Worm (Caenorhabditis elegans) whole organism, young adult: ENCODE data around the gene C02E7.8.

ENCODE experiments used
- F39B2.1 ChIP-seq: fragments of 200-800 bp; sonication (Bioruptor generic); IDR thresholded peaks from 2 replicates; pipeline ENCODE4 v1.3.6; 2022; ENCODE audit warnings: missing genetic modification reagents, missing genetic modification characterization, missing compliant biosample characterization
- ama-1 ChIP-seq, 3 experiments: fragments of 150-350 bp in 1 of 3; sonication (generic microtip) in 2 of 3; optimal IDR thresholded peaks; 2 replicates each; lab custom pipeline; 2014 to 2018; ENCODE audit warnings: missing biosample characterization in 2 of 3, missing genetic modification characterization in 2 of 3, missing genetic modification reagents in 2 of 3
- cebp-2 ChIP-seq: fragments of 200-800 bp; sonication (Bioruptor generic); IDR thresholded peaks from 2 replicates; pipeline ENCODE4 v1.3.6; 2022; ENCODE audit warnings: missing genetic modification characterization, missing compliant biosample characterization
- him-1 ChIP-seq: sonication (generic microtip); optimal IDR thresholded peaks from 2 replicates; lab custom pipeline; 2016; ENCODE audit warnings: missing genotype, missing genetic modification reagents, missing genetic modification characterization, missing compliant biosample characterization
- hsf-1 ChIP-seq: fragments of 200-800 bp; sonication (Bioruptor generic); IDR thresholded peaks from 2 replicates; pipeline ENCODE4 v1.3.6; 2022; ENCODE audit warnings: missing genetic modification reagents, missing genetic modification characterization, missing compliant biosample characterization
- snpc-4 ChIP-seq, 5 experiments: fragments of 150-350 bp in 1 of 5; sonication (generic microtip) in 4 of 5; optimal IDR thresholded peaks; 2 replicates each; lab custom pipeline; 2014 to 2018; ENCODE audit warnings: missing genetic modification characterization in 5 of 5, missing biosample characterization in 3 of 5, antibody characterized with exemption in 2 of 5, mild to moderate bottlenecking in 2 of 5, missing compliant biosample characterization in 2 of 5, missing genotype in 2 of 5, moderate library complexity in 2 of 5, missing genetic modification reagents in 1 of 5
- tlf-1 ChIP-seq: fragments of 200-800 bp; sonication (Bioruptor generic); optimal IDR thresholded peaks from 2 replicates; lab custom pipeline; 2018; ENCODE audit warnings: mild to moderate bottlenecking, missing genetic modification characterization, missing compliant biosample characterization
- ztf-3 ChIP-seq: fragments of 200-800 bp; sonication (Bioruptor generic); optimal IDR thresholded peaks from 2 replicates; lab custom pipeline; 2018; ENCODE audit warnings: mild to moderate bottlenecking, missing genetic modification characterization, missing compliant biosample characterization

- TF ChIP-seq F39B2.1 (no peak), hsf-1 (GFP tag; lab: Robert Waterston, UW) (no peak), tlf-1 (GFP tag; lab: Kevin White, UChicago) (no peak), ama-1 (optimal IDR thresholded peaks at IDR 0.05; lab: Kevin White, UChicago) (no peak), ama-1 (GFP tag; optimal IDR thresholded peaks at IDR 0.05; lab: Kevin White, UChicago) (no peak), snpc-4 (GFP tag; optimal IDR thresholded peaks at IDR 0.05; lab: Kevin White, UChicago) (no peak), snpc-4 (tag; optimal IDR thresholded peaks at IDR 0.05; lab: Kevin White, UChicago) (no peak), him-1 (tag; lab: Kevin White, UChicago) (no peak), cebp-2 (GFP tag; lab: Robert Waterston, UW) (no peak), ztf-3 (GFP tag; lab: Kevin White, UChicago) (no peak)
Measured at ce11 chrV:4969503-4969902, 48.9 kb upstream of the C02E7.8 start.
